Worm (Caenorhabditis elegans): ENCODE data around the gene lap-2.
A peak's percentile ranks its signal among the peaks of the same experiment; 100 is the strongest.

The lap-2 gene

DNA sequence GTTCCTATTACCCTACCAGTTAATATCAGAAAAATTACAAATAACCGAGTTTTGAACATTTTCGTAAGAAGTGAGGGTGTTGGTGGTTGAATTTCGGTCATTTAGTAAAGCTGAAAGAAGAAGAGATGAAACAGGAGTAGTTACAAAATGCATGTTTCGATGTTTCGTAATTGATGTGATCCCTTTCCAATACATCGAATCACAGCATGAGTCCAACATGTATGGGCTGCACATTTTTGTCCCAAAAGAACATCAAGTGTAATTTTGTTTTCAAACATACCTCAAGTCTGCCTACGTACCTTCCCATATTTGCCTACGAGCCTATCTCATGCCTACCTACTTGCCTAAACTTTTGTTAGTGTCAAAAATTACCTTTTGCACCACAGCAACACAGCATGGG, 7.0 kb upstream of the lap-2 start, which contains the start of gene W07G4.2:
Gene W07G4.2 (minus strand): TSS at position 101 of the 400 bp plus-strand sequence.
- TF ChIP-seq nhr-28 (tag; optimal IDR thresholded peaks at IDR 0.05) (no peak), mml-1 (tag; optimal IDR thresholded peaks at IDR 0.05) (no peak), mdl-1 (tag; optimal IDR thresholded peaks at IDR 0.05) (no peak), snpc-4 (tag; optimal IDR thresholded peaks at IDR 0.05) (no peak), pha-4 (tag; optimal IDR thresholded peaks at IDR 0.05) (no peak), egl-5 (tag; optimal IDR thresholded peaks at IDR 0.05) (no peak), ZK546.5 (tag; optimal IDR thresholded peaks at IDR 0.05) (no peak), nhr-237 (tag; optimal IDR thresholded peaks at IDR 0.05) (no peak), ama-1 (optimal IDR thresholded peaks at IDR 0.05) (no peak), ceh-82 (tag; optimal IDR thresholded peaks at IDR 0.05) (no peak), unc-62 (GFP tag; optimal IDR thresholded peaks at IDR 0.05) (no peak), unc-39 (tag; optimal IDR thresholded peaks at IDR 0.05) (no peak), nhr-23 (tag; optimal IDR thresholded peaks at IDR 0.05) (no peak), elt-2 (tag; optimal IDR thresholded peaks at IDR 0.05) (no peak)

DNA sequence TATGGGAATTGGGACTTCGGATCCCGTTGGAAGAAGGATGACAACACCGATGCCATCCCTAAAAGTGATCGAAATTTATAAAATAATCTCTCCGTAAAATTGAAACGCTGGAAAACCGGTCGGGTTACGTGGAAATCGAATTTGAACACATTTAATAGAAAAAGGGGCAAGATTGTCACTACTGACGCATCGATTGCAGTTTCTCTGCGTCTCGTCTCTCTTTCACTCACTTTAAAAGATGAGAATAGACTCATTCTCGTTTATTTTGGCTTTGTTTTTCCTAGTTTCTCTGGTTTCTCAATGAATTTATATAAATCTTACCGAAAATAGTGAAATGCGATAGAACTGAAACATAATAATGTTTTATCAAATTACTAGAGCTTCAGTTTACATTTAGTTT, 1.8 kb upstream of the lap-2 start, which contains the start of gene scyl-1:
Gene scyl-1 (minus strand): TSS at position 56 of the 400 bp plus-strand sequence.
- no peak for TF ChIP-seq ceh-16 (tag; optimal IDR thresholded peaks at IDR 0.05)
- TF ChIP-seq nhr-23 (tag; optimal IDR thresholded peaks at IDR 0.05): peak; percentile 94
- TF ChIP-seq sea-2 (GFP tag; optimal IDR thresholded peaks at IDR 0.05): no peak
- TF ChIP-seq mdl-1 (tag; optimal IDR thresholded peaks at IDR 0.05): no peak
- TF ChIP-seq egl-27 (tag; optimal IDR thresholded peaks at IDR 0.05): peak; percentile 13
- no peak for TF ChIP-seq skn-1 (tag; optimal IDR thresholded peaks at IDR 0.05)
- TF ChIP-seq jun-1 (tag; optimal IDR thresholded peaks at IDR 0.05): peak; percentile 62
- no peak for TF ChIP-seq aly-2 (tag; optimal IDR thresholded peaks at IDR 0.05)
- no peak for TF ChIP-seq ZK546.5 (tag; optimal IDR thresholded peaks at IDR 0.05)
- TF ChIP-seq elt-3 (tag; optimal IDR thresholded peaks at IDR 0.05): no peak
- peak; percentile 20 for TF ChIP-seq pqm-1 (tag; optimal IDR thresholded peaks at IDR 0.05)
- no peak for TF ChIP-seq nhr-76 (tag; optimal IDR thresholded peaks at IDR 0.05)
- TF ChIP-seq eor-1 (tag; optimal IDR thresholded peaks at IDR 0.05): no peak
- peak; percentile 45 for TF ChIP-seq elt-2 (tag; optimal IDR thresholded peaks at IDR 0.05)
- TF ChIP-seq fos-1 (tag; optimal IDR thresholded peaks at IDR 0.05): no peak
- TF ChIP-seq nhr-11 (tag; optimal IDR thresholded peaks at IDR 0.05): no peak
- TF ChIP-seq daf-12 (tag; optimal IDR thresholded peaks at IDR 0.05): no peak
- no peak for TF ChIP-seq ama-1 (optimal IDR thresholded peaks at IDR 0.05)
- TF ChIP-seq fkh-2 (tag; optimal IDR thresholded peaks at IDR 0.05): no peak
- TF ChIP-seq nhr-28 (tag; optimal IDR thresholded peaks at IDR 0.05): no peak
- no peak for TF ChIP-seq ceh-9 (tag; optimal IDR thresholded peaks at IDR 0.05)
- TF ChIP-seq R02D3.7 (tag; optimal IDR thresholded peaks at IDR 0.05): peak; percentile 40
- TF ChIP-seq mml-1 (tag; optimal IDR thresholded peaks at IDR 0.05): no peak
- no peak for TF ChIP-seq egl-5 (tag; optimal IDR thresholded peaks at IDR 0.05)
- TF ChIP-seq tbx-2 (tag; optimal IDR thresholded peaks at IDR 0.05): peak; percentile 48
- no peak for TF ChIP-seq nhr-12 (tag; optimal IDR thresholded peaks at IDR 0.05)
- TF ChIP-seq lin-39 (tag; optimal IDR thresholded peaks at IDR 0.05): peak; percentile 26
- TF ChIP-seq ztf-11 (tag; optimal IDR thresholded peaks at IDR 0.05): no peak
- no peak for TF ChIP-seq ztf-4 (tag; optimal IDR thresholded peaks at IDR 0.05)
- no peak for TF ChIP-seq nhr-67 (tag; optimal IDR thresholded peaks at IDR 0.05)
- no peak for TF ChIP-seq ceh-82 (tag; optimal IDR thresholded peaks at IDR 0.05)
- TF ChIP-seq nhr-237 (tag; optimal IDR thresholded peaks at IDR 0.05): no peak
- TF ChIP-seq lin-15B (tag; optimal IDR thresholded peaks at IDR 0.05): peak; percentile 69
- TF ChIP-seq lsy-12 (tag; optimal IDR thresholded peaks at IDR 0.05): peak; percentile 30
- peak; percentile 69 for TF ChIP-seq nhr-25 (tag; optimal IDR thresholded peaks at IDR 0.05)
- TF ChIP-seq hmg-11 (tag; optimal IDR thresholded peaks at IDR 0.05): peak; percentile 87
- TF ChIP-seq nhr-77 (tag; optimal IDR thresholded peaks at IDR 0.05): peak; percentile 1
- TF ChIP-seq unc-39 (tag; optimal IDR thresholded peaks at IDR 0.05): no peak
- peak; percentile 62 for TF ChIP-seq ceh-28 (tag; optimal IDR thresholded peaks at IDR 0.05)
- TF ChIP-seq pha-4 (tag; optimal IDR thresholded peaks at IDR 0.05): peak; percentile 75
- TF ChIP-seq nhr-43 (tag; optimal IDR thresholded peaks at IDR 0.05; ENCODE audit: poor library complexity, severe bottlenecking): peak; percentile 91
- peak; percentile 18 for TF ChIP-seq elt-1 (tag; optimal IDR thresholded peaks at IDR 0.05)
- no peak for TF ChIP-seq zag-1 (tag; optimal IDR thresholded peaks at IDR 0.05)
- TF ChIP-seq snpc-4 (tag; optimal IDR thresholded peaks at IDR 0.05): peak; percentile 45
- TF ChIP-seq fkh-10 (GFP tag; optimal IDR thresholded peaks at IDR 0.05): no peak
- TF ChIP-seq unc-62 (GFP tag; optimal IDR thresholded peaks at IDR 0.05): no peak
- peak; percentile 74 for TF ChIP-seq nfya-1 (tag; optimal IDR thresholded peaks at IDR 0.05; ENCODE audit: insufficient read depth)

Measured in whole organism, L3 larva.